Fruit fly (Drosophila melanogaster) whole organism, embryonic: ENCODE measurements around the gene Spn28Db.

Source experiments
- Atf-2 ChIP-seq: fragments of 200-800 bp; sonication (Bioruptor generic); optimal IDR thresholded peaks from 2 replicates; lab custom pipeline; 2016; ENCODE audit warnings: missing biosample characterization, missing genetic modification characterization
- B-H2 ChIP-seq: fragments of 200-800 bp; sonication (Bioruptor generic); optimal IDR thresholded peaks from 2 replicates; lab custom pipeline; 2018; ENCODE audit warnings: missing biosample characterization, mild to moderate bottlenecking, missing genetic modification characterization
- C15 ChIP-seq: fragments of 200-800 bp; sonication (Bioruptor generic); IDR thresholded peaks from 3 replicates; pipeline ENCODE4 v1.3.6; 2022; ENCODE audit warnings: missing biosample characterization, missing genetic modification characterization
- CG10267 ChIP-seq: fragments of 200-800 bp; sonication (Bioruptor generic); optimal IDR thresholded peaks from 2 replicates; lab custom pipeline; 2018; ENCODE audit warnings: missing biosample characterization, mild to moderate bottlenecking, missing genetic modification characterization, moderate library complexity
- CG11696 ChIP-seq: fragments of 200-800 bp; sonication (Bioruptor generic); IDR thresholded peaks from 2 replicates; pipeline ENCODE4 v1.3.6; 2022; ENCODE audit warnings: missing biosample characterization, missing genetic modification characterization
- CG12155 ChIP-seq: fragments of 200-800 bp; sonication (Bioruptor generic); optimal IDR thresholded peaks from 3 replicates; lab custom pipeline; 2016; ENCODE audit warnings: missing biosample characterization, missing genetic modification characterization
- CG12219 ChIP-seq: fragments of 200-800 bp; sonication (Bioruptor generic); optimal IDR thresholded peaks from 3 replicates; lab custom pipeline; 2018; ENCODE audit warnings: missing biosample characterization, mild to moderate bottlenecking, missing genetic modification characterization
- CG14014 ChIP-seq: fragments of 200-800 bp; sonication (Bioruptor generic); IDR thresholded peaks from 2 replicates; pipeline ENCODE4 v1.3.6; 2022; ENCODE audit warnings: missing biosample characterization, missing genetic modification characterization
- CG16863 ChIP-seq: fragments of 200-800 bp; sonication (Bioruptor generic); optimal IDR thresholded peaks from 3 replicates; lab custom pipeline; 2016; ENCODE audit warnings: missing biosample characterization, missing genetic modification characterization
- CG17328 ChIP-seq: fragments of 200-800 bp; sonication (Bioruptor generic); IDR thresholded peaks from 2 replicates; pipeline ENCODE4 v1.3.6; 2022; ENCODE audit warnings: missing biosample characterization, missing genetic modification characterization
- CG17361 ChIP-seq: fragments of 200-800 bp; sonication (Bioruptor generic); IDR thresholded peaks from 3 replicates; pipeline ENCODE4 v1.3.6; 2022; ENCODE audit warnings: missing biosample characterization, missing genetic modification characterization
- CG2116 ChIP-seq: fragments of 200-800 bp; sonication (Bioruptor generic); optimal IDR thresholded peaks from 3 replicates; lab custom pipeline; 2018; ENCODE audit warnings: missing biosample characterization, mild to moderate bottlenecking, missing genetic modification characterization
- CG30403 ChIP-seq: fragments of 200-800 bp; sonication (Bioruptor generic); optimal IDR thresholded peaks from 3 replicates; lab custom pipeline; 2016; ENCODE audit warnings: missing biosample characterization, missing genetic modification characterization
- CG32767 ChIP-seq: fragments of 200-800 bp; sonication (Bioruptor generic); IDR thresholded peaks from 2 replicates; pipeline ENCODE4 v1.3.6; 2022; ENCODE audit warnings: missing biosample characterization, missing genetic modification characterization
- CG34422 ChIP-seq: fragments of 200-800 bp; sonication (Bioruptor generic); IDR thresholded peaks from 3 replicates; pipeline ENCODE4 v1.3.6; 2022; ENCODE audit warnings: missing biosample characterization, missing genetic modification characterization
- CG4404 ChIP-seq: fragments of 200-800 bp; sonication (Bioruptor generic); IDR thresholded peaks from 2 replicates; pipeline ENCODE4 v1.3.6; 2022; ENCODE audit warnings: missing biosample characterization, missing genetic modification characterization
- CG5180 ChIP-seq: fragments of 200-800 bp; sonication (Bioruptor generic); optimal IDR thresholded peaks from 3 replicates; lab custom pipeline; 2017; ENCODE audit warnings: missing biosample characterization, missing genetic modification characterization, mild to moderate bottlenecking, moderate library complexity, missing genetic modification reagents
- CG6272 ChIP-seq: fragments of 200-800 bp; sonication (Bioruptor generic); IDR thresholded peaks from 2 replicates; pipeline ENCODE4 v1.3.6; 2022; ENCODE audit warnings: missing biosample characterization, missing genetic modification characterization
- CG7786 ChIP-seq: fragments of 200-800 bp; sonication (Bioruptor generic); optimal IDR thresholded peaks from 2 replicates; lab custom pipeline; 2016; ENCODE audit warnings: missing biosample characterization, missing genetic modification characterization
- CG8944 ChIP-seq: fragments of 200-800 bp; sonication (Bioruptor generic); optimal IDR thresholded peaks from 3 replicates; lab custom pipeline; 2016; ENCODE audit warnings: missing biosample characterization, missing genetic modification characterization
- CG9817 ChIP-seq: fragments of 200-800 bp; sonication (Bioruptor generic); optimal IDR thresholded peaks from 2 replicates; lab custom pipeline; 2018; ENCODE audit warnings: missing biosample characterization, mild to moderate bottlenecking, missing genetic modification characterization, moderate library complexity
- CTCF ChIP-seq: fragments of 200-800 bp; sonication (Bioruptor generic); optimal IDR thresholded peaks from 2 replicates; lab custom pipeline; 2017; ENCODE audit warnings: missing biosample characterization, mild to moderate bottlenecking, missing genetic modification characterization, moderate library complexity
- HLH4C ChIP-seq: fragments of 200-800 bp; sonication (Bioruptor generic); IDR thresholded peaks from 3 replicates; pipeline ENCODE4 v1.3.6; 2022; ENCODE audit warnings: missing biosample characterization, missing genetic modification characterization; ENCODE audit not compliant: partially characterized antibody
- HLH54F ChIP-seq: fragments of 200-800 bp; sonication (Bioruptor generic); optimal IDR thresholded peaks from 3 replicates; lab custom pipeline; 2016; ENCODE audit warnings: missing biosample characterization, missing genetic modification characterization
- Mes4 ChIP-seq: fragments of 200-800 bp; sonication (Bioruptor generic); optimal IDR thresholded peaks from 2 replicates; lab custom pipeline; 2016; ENCODE audit warnings: missing biosample characterization, missing genetic modification characterization
- Ptx1 ChIP-seq: fragments of 200-800 bp; sonication (Bioruptor generic); IDR thresholded peaks from 2 replicates; pipeline ENCODE4 v1.3.6; 2022; ENCODE audit warnings: missing biosample characterization, missing genetic modification characterization
- Sox100B ChIP-seq: fragments of 200-800 bp; sonication (Bioruptor generic); optimal IDR thresholded peaks from 3 replicates; lab custom pipeline; 2018; ENCODE audit warnings: missing biosample characterization, mild to moderate bottlenecking, missing genetic modification characterization
- Vsx1 ChIP-seq: fragments of 200-800 bp; sonication (Bioruptor generic); optimal IDR thresholded peaks from 2 replicates; lab custom pipeline; 2017; ENCODE audit warnings: missing biosample characterization, mild to moderate bottlenecking, missing genetic modification characterization, missing genetic modification reagents
- ash1 ChIP-seq: fragments of 200-800 bp; sonication (Bioruptor generic); optimal IDR thresholded peaks from 2 replicates; lab custom pipeline; 2018; ENCODE audit warnings: missing biosample characterization, mild to moderate bottlenecking, missing genetic modification characterization
- esg ChIP-seq: fragments of 200-800 bp; sonication (Bioruptor generic); conservative IDR thresholded peaks from 2 replicates; pipeline ENCODE4 v1.3.6; 2022; ENCODE audit warnings: missing biosample characterization, missing genetic modification characterization
- eve ChIP-seq, 2 experiments: fragments of >200 bp; optimal IDR thresholded peaks; 2 replicates each; lab custom pipeline; 2017; ENCODE audit warnings: missing biosample characterization in 2 of 2, missing genetic modification characterization in 2 of 2
- fd96Cb ChIP-seq: fragments of 200-800 bp; sonication (Bioruptor generic); optimal IDR thresholded peaks from 2 replicates; lab custom pipeline; 2018; ENCODE audit warnings: missing biosample characterization, mild to moderate bottlenecking, missing genetic modification characterization, moderate library complexity
- ftz-f1 ChIP-seq: fragments of 200-800 bp; sonication (Bioruptor generic); optimal IDR thresholded peaks from 2 replicates; lab custom pipeline; 2016; ENCODE audit warnings: missing biosample characterization, missing genetic modification characterization
- ham ChIP-seq: fragments of 200-800 bp; sonication (Bioruptor generic); IDR thresholded peaks from 2 replicates; pipeline ENCODE4 v1.3.6; 2022; ENCODE audit warnings: missing biosample characterization, missing genetic modification characterization
- hkb ChIP-seq, 2 experiments: fragments of 200-800 bp in 1 of 2; fragments of >200 bp in 1 of 2; sonication (Bioruptor generic) in 1 of 2; IDR thresholded peaks in 1 of 2; optimal IDR thresholded peaks in 1 of 2; 2 replicates each; pipeline versions ENCODE4 v1.3.6 to Lab custom; 2017 to 2022; ENCODE audit warnings: missing biosample characterization in 1 of 2, missing genetic modification characterization in 1 of 2
- mam ChIP-seq: fragments of 200-800 bp; sonication (Bioruptor generic); optimal IDR thresholded peaks from 3 replicates; lab custom pipeline; 2016; ENCODE audit warnings: missing biosample characterization, missing genetic modification characterization
- org-1 ChIP-seq: fragments of 200-800 bp; sonication (Bioruptor generic); optimal IDR thresholded peaks from 2 replicates; lab custom pipeline; 2017; ENCODE audit warnings: missing biosample characterization, missing genetic modification characterization
- otp ChIP-seq: fragments of 200-800 bp; sonication (Bioruptor generic); IDR thresholded peaks from 3 replicates; pipeline ENCODE4, ENCODE4 v1.3.6; 2022; ENCODE audit warnings: missing biosample characterization, missing genetic modification characterization
- pan ChIP-seq, 4 experiments: fragments of >200 bp in 3 of 4; fragments of 200-800 bp in 1 of 4; sonication (Bioruptor generic) in 1 of 4; optimal IDR thresholded peaks in 3 of 4; IDR thresholded peaks in 1 of 4; 2 replicates each; pipeline versions ENCODE4 v1.3.6 to Lab custom; 2017 to 2022; ENCODE audit warnings: missing biosample characterization in 2 of 4, missing genetic modification characterization in 2 of 4, mixed read lengths in 1 of 4
- pum ChIP-seq: fragments of 200-800 bp; sonication (Bioruptor generic); optimal IDR thresholded peaks from 2 replicates; lab custom pipeline; 2016; ENCODE audit warnings: missing biosample characterization, missing genetic modification characterization
- ro ChIP-seq: fragments of 200-800 bp; sonication (Bioruptor generic); IDR thresholded peaks from 2 replicates; pipeline ENCODE4 v1.3.6; 2022; ENCODE audit warnings: missing biosample characterization, missing genetic modification characterization
- sc ChIP-seq, 3 experiments: fragments of >200 bp in 2 of 3; fragments of 200-800 bp in 1 of 3; sonication (Bioruptor generic) in 1 of 3; optimal IDR thresholded peaks; 2 replicates in 2 of 3; 3 replicates in 1 of 3; lab custom pipeline; 2017; ENCODE audit warnings: mild to moderate bottlenecking in 1 of 3, missing biosample characterization in 1 of 3, missing genetic modification characterization in 1 of 3, missing genetic modification reagents in 1 of 3
- schlank ChIP-seq: fragments of 200-800 bp; sonication (Bioruptor generic); optimal IDR thresholded peaks from 2 replicates; lab custom pipeline; 2018; ENCODE audit warnings: missing biosample characterization, mild to moderate bottlenecking, missing genetic modification characterization
- sd ChIP-seq: fragments of 200-800 bp; sonication (Bioruptor generic); optimal IDR thresholded peaks from 3 replicates; lab custom pipeline; 2018; ENCODE audit warnings: missing biosample characterization, mild to moderate bottlenecking, missing genetic modification characterization, moderate library complexity
- sens ChIP-seq: fragments of 200-800 bp; sonication (Bioruptor generic); peaks from one replicate; lab custom pipeline; 2016; ENCODE audit warnings: missing biosample characterization, missing genetic modification characterization
- sim ChIP-seq: fragments of 200-800 bp; sonication (Bioruptor generic); IDR thresholded peaks from 2 replicates; pipeline ENCODE4 v1.3.6; 2022; ENCODE audit warnings: missing biosample characterization, missing genetic modification characterization
- slbo ChIP-seq: fragments of 200-800 bp; sonication (Bioruptor generic); IDR thresholded peaks from 2 replicates; pipeline ENCODE4 v1.3.6; 2022; ENCODE audit warnings: missing biosample characterization, missing genetic modification characterization
- tup ChIP-seq: fragments of 200-800 bp; sonication (Bioruptor generic); optimal IDR thresholded peaks from 2 replicates; lab custom pipeline; 2016; ENCODE audit warnings: missing biosample characterization, mild to moderate bottlenecking, missing genetic modification characterization, moderate library complexity
- wek ChIP-seq: fragments of 200-800 bp; sonication (Bioruptor generic); optimal IDR thresholded peaks from 3 replicates; lab custom pipeline; 2018; ENCODE audit warnings: missing biosample characterization, mild to moderate bottlenecking, missing genetic modification characterization, moderate library complexity
- zfh1 ChIP-seq: fragments of 200-800 bp; sonication (Bioruptor generic); IDR thresholded peaks from 3 replicates; pipeline ENCODE4 v1.3.6; 2022; ENCODE audit warnings: missing biosample characterization, missing genetic modification characterization

The Spn28Db gene

DNA sequence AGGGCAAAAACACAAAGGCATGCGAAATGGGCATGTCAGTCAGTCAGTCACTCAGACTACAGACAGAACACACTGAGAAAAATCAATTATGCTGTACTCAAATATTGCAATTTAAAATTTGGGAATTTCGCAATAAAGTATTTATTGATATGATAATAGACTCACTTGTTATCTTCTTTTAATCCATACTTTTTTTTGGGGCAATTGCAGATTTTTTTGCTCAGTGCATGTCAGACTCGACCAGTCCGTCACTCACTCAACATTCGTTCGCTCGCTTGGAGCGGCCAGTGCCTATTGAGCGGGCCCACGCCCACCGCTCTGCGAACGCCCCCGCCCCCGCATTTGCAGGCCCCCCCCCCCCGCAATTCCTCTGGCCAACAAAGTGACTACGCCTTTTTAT lies 25.9 kb upstream of the Spn28Db start (continued):
- peak; percentile 61; the same call in 1 of the 3 replicates for TF ChIP-seq C15 (GFP tag; lab: Robert Waterston, UW)
- TF ChIP-seq CG16863, result peak; percentile 59
- peak; percentile 50 for TF ChIP-seq CG8944 (GFP tag; lab: Kevin White, UChicago)
- TF ChIP-seq Sox100B, result peak; percentile 48
- peak; percentile 84 for TF ChIP-seq slbo (GFP tag; lab: Robert Waterston, UW)
- peak; percentile 46; the same call in 1 of the 2 replicates for TF ChIP-seq sim (GFP tag; lab: Robert Waterston, UW)
- TF ChIP-seq ham (GFP tag; lab: Robert Waterston, UW), result peak; percentile 53
- TF ChIP-seq CG17328 (GFP tag; lab: Robert Waterston, UW), result peak; percentile 80
- TF ChIP-seq CTCF (GFP tag; lab: Kevin White, UChicago), result no peak
- peak; percentile 66 for TF ChIP-seq schlank (tag; lab: Kevin White, UChicago)
- TF ChIP-seq eve (GFP tag; optimal IDR thresholded peaks at IDR 0.05; lab: Kevin White, UChicago), result peak in 1 of 2 experiments; percentile 20
- peak; percentile 56 for TF ChIP-seq org-1 (GFP tag; lab: Kevin White, UChicago)
- peak; percentile 79; the same call in 2 of the 3 replicates for TF ChIP-seq CG34422 (GFP tag; lab: Robert Waterston, UW)
- TF ChIP-seq CG4404 (GFP tag; lab: Robert Waterston, UW), result peak; percentile 35; the same call in 1 of the 2 replicates
- peak; percentile 54; the same call in 1 of the 2 replicates for TF ChIP-seq CG32767 (GFP tag; lab: Robert Waterston, UW)
- TF ChIP-seq ash1 (GFP tag; lab: Kevin White, UChicago), result no peak
- TF ChIP-seq CG10267, result peak; percentile 18
- no peak for TF ChIP-seq CG5180 (GFP tag; lab: Kevin White, UChicago)
- TF ChIP-seq Vsx1, result peak; percentile 40
- no peak for TF ChIP-seq tup (GFP tag; lab: Kevin White, UChicago)
- peak; percentile 5 for TF ChIP-seq Mes4 (GFP tag; lab: Kevin White, UChicago)
- TF ChIP-seq HLH54F (GFP tag; lab: Kevin White, UChicago), result peak; percentile 38
- TF ChIP-seq pum, result peak; percentile 59
- peak; percentile 85 for TF ChIP-seq esg (GFP tag; lab: Robert Waterston, UW)
- TF ChIP-seq B-H2 (GFP tag; lab: Kevin White, UChicago), result peak; percentile 20
- TF ChIP-seq CG7786, result peak; percentile 59
- TF ChIP-seq otp (GFP tag; lab: Robert Waterston, UW), result peak; percentile 62; the same call in 1 of the 3 replicates
- TF ChIP-seq CG14014 (GFP tag; lab: Robert Waterston, UW), result peak; percentile 82
- TF ChIP-seq fd96Cb (tag; lab: Kevin White, UChicago), result peak; percentile 63
- peak; percentile 26 for TF ChIP-seq Atf-2 (GFP tag; lab: Kevin White, UChicago)
- peak; percentile 74 for TF ChIP-seq CG30403 (GFP tag; lab: Kevin White, UChicago)
- no peak for TF ChIP-seq CG17361 (GFP tag; lab: Robert Waterston, UW)
- peak; percentile 79 for TF ChIP-seq zfh1 (GFP tag; lab: Robert Waterston, UW)
- no peak for TF ChIP-seq sc (optimal IDR thresholded peaks at IDR 0.05; lab: Kevin White, UChicago)
- TF ChIP-seq sc (GFP tag; optimal IDR thresholded peaks at IDR 0.05; lab: Kevin White, UChicago), result peak; percentile 50
- no peak for TF ChIP-seq pan (optimal IDR thresholded peaks at IDR 0.05; lab: Kevin White, UChicago)
- peak in 1 of 2 experiments; percentile 80 for TF ChIP-seq pan (GFP tag; optimal IDR thresholded peaks at IDR 0.05 in 1 of 2, IDR thresholded peaks at IDR 0.05 in 1 of 2)
- TF ChIP-seq ro (GFP tag; lab: Robert Waterston, UW), result 0 out of 2 replicates have a peak, but pooled peaks have one; percentile 7
- peak; percentile 61 for TF ChIP-seq CG12155 (GFP tag; lab: Kevin White, UChicago)
- TF ChIP-seq CG12219 (GFP tag; lab: Kevin White, UChicago), result peak; percentile 68
- TF ChIP-seq ftz-f1 (GFP tag; lab: Kevin White, UChicago), result no peak
- peak; percentile 53 for TF ChIP-seq mam (GFP tag; lab: Kevin White, UChicago)
- no peak for TF ChIP-seq HLH4C (GFP tag; lab: Robert Waterston, UW)
- TF ChIP-seq hkb (optimal IDR thresholded peaks at IDR 0.05; lab: Kevin White, UChicago), result no peak
- peak; percentile 83 for TF ChIP-seq hkb (GFP tag; IDR thresholded peaks at IDR 0.05; lab: Robert Waterston, UW)
- TF ChIP-seq sd (tag; lab: Kevin White, UChicago), result peak; percentile 19
- peak; percentile 25 for TF ChIP-seq CG2116 (GFP tag; lab: Kevin White, UChicago)
- peak; percentile 28 for TF ChIP-seq wek (GFP tag; lab: Kevin White, UChicago)
- peak; percentile 75 for TF ChIP-seq sens
- TF ChIP-seq Ptx1, result peak; percentile 88
- TF ChIP-seq CG11696 (GFP tag; lab: Robert Waterston, UW), result peak; percentile 36; the same call in 1 of the 2 replicates
- peak; percentile 54; the same call in 1 of the 2 replicates for TF ChIP-seq CG6272 (GFP tag; lab: Robert Waterston, UW)
- TF ChIP-seq CG9817, result peak; percentile 81
